Fruit fly (Drosophila melanogaster): ENCODE results near the gene CG9123.

CG9123 gene

DNA sequence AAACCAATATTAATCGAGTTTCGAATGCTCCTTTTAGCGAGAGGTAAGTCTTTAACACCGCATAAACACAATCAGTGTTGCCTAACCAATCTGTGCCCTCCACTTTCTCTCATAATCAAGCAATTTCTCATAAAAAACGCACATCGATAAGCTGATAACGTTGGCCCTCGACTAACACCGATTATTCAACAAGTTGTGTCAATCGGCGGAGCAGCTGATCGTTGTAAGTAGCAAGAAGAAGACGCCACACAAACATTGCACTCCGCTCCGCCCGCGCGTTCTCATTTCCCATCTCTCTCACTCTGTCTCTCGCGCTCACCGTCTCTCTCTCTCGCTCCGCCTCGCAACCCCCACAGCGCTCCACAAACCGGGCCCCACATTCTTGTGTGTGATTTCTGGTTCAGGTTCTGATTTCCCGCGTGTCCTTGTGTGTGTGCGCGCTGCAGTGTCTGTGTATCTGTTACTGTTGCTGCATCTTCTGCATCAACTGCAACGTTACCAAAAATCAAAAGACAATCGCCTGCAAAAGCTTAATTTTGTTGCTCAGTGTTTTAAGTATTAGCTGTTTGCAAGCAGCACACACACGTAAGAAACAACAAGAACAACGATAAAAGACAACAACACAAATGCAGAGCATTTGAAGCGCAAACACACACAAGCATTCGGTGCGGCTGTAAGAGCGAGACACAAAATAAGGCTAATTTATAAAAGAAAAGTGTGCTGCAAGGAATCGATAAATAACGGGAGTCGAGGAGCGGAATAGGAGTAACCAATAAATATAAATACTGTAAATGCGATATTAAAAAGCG, 8.6 kb downstream of the CG9123 start, which contains the start of the genes CG9114 and HDAC6 (continued):
- TF ChIP-seq ci (GFP tag; IDR thresholded peaks at IDR 0.05) (peak; percentile 64), CG8924 (tag; optimal IDR thresholded peaks at IDR 0.05) (no peak), CG30020 (tag; optimal IDR thresholded peaks at IDR 0.05) (no peak), eve (GFP tag; optimal IDR thresholded peaks at IDR 0.05) (no peak), Doc3 (GFP tag; IDR thresholded peaks at IDR 0.05; ENCODE audit: partially characterized antibody) (peak; percentile 89), CG3281 (GFP tag; optimal IDR thresholded peaks at IDR 0.05) (peak; percentile 18), dmrt99B (tag; optimal IDR thresholded peaks at IDR 0.05) (no peak), toy (GFP tag; IDR thresholded peaks at IDR 0.05) (no peak), pb (GFP tag; optimal IDR thresholded peaks at IDR 0.05) (peak; percentile 31), aop (GFP tag; IDR thresholded peaks at IDR 0.05) (no peak), Antp (GFP tag; optimal IDR thresholded peaks at IDR 0.05) (peak; percentile 2), Opbp (GFP tag; IDR thresholded peaks at IDR 0.05; ENCODE audit: partially characterized antibody) (peak; percentile 72; the same call in 2 of the 3 replicates), gcm (GFP tag; optimal IDR thresholded peaks at IDR 0.05) (peak; percentile 49), CG11093 (GFP tag; IDR thresholded peaks at IDR 0.05) (no peak), CG31365 (tag; optimal IDR thresholded peaks at IDR 0.05) (no peak), CG6683 (GFP tag; optimal IDR thresholded peaks at IDR 0.05) (no peak), NC2α (GFP tag; optimal IDR thresholded peaks at IDR 0.05) (no peak), Ssrp (tag; optimal IDR thresholded peaks at IDR 0.05) (no peak), CG2875 (GFP tag; optimal IDR thresholded peaks at IDR 0.05) (no peak), Bteb2 (GFP tag; optimal IDR thresholded peaks at IDR 0.05) (no peak), CG10543 (GFP tag; optimal IDR thresholded peaks at IDR 0.05) (no peak), odd (GFP tag; optimal IDR thresholded peaks at IDR 0.05) (no peak), Meics (GFP tag; optimal IDR thresholded peaks at IDR 0.05) (peak; percentile 27), CG18764 (GFP tag; optimal IDR thresholded peaks at IDR 0.05) (no peak), CG8765 (GFP tag; IDR thresholded peaks at IDR 0.05) (no peak), hb (GFP tag; IDR thresholded peaks at IDR 0.05; ENCODE audit: partially characterized antibody) (peak; percentile 86), nau (GFP tag; optimal IDR thresholded peaks at IDR 0.05) (no peak), CG14860 (GFP tag; IDR thresholded peaks at IDR 0.05; ENCODE audit: partially characterized antibody) (peak; percentile 89), zf30C (GFP tag; optimal IDR thresholded peaks at IDR 0.05) (no peak), CG17359 (tag; optimal IDR thresholded peaks at IDR 0.05) (peak; percentile 8), NFAT (GFP tag; IDR thresholded peaks at IDR 0.05) (peak; percentile 10; the same call in 1 of the 2 replicates), luna (GFP tag; optimal IDR thresholded peaks at IDR 0.05) (no peak), Dad (GFP tag; optimal IDR thresholded peaks at IDR 0.05) (peak; percentile 3), CG13287 (GFP tag; IDR thresholded peaks at IDR 0.05; ENCODE audit: partially characterized antibody) (peak; percentile 91), cwo (GFP tag; optimal IDR thresholded peaks at IDR 0.05) (no peak), Dip3 (GFP tag; optimal IDR thresholded peaks at IDR 0.05) (no peak), pros (GFP tag; optimal IDR thresholded peaks at IDR 0.05) (peak; percentile 10), Dip2 (GFP tag; IDR thresholded peaks at IDR 0.05) (no peak), Pdp1 (GFP tag; optimal IDR thresholded peaks at IDR 0.05) (peak in 1 of 2 experiments; percentile 88), Xbp1 (GFP tag; optimal IDR thresholded peaks at IDR 0.05) (no peak), mam (GFP tag; optimal IDR thresholded peaks at IDR 0.05) (no peak), Elba2 (GFP tag; optimal IDR thresholded peaks at IDR 0.05) (no peak), CG1602 (GFP tag; optimal IDR thresholded peaks at IDR 0.05) (no peak), CG33213 (GFP tag; optimal IDR thresholded peaks at IDR 0.05) (no peak), zen2 (GFP tag; IDR thresholded peaks at IDR 0.05; ENCODE audit: partially characterized antibody) (peak; percentile 70; the same call in 2 of the 3 replicates), oc (tag; optimal IDR thresholded peaks at IDR 0.05) (no peak), phol (tag; optimal IDR thresholded peaks at IDR 0.05) (peak; percentile 3), nerfin-2 (GFP tag; IDR thresholded peaks at IDR 0.05; ENCODE audit: partially characterized antibody) (peak; percentile 92)

All from whole organism, embryonic.